Fruit fly (Drosophila melanogaster) whole organism, embryonic: ENCODE results near the gene CG14982.

Experiments
- BEAF-32 ChIP-seq: fragments of 200-800 bp; sonication (Bioruptor generic); optimal IDR thresholded peaks from 3 replicates; lab custom pipeline; 2017; ENCODE audit warnings: missing biosample characterization, missing genetic modification characterization, mild to moderate bottlenecking, moderate library complexity, missing genetic modification reagents
- CG10462 ChIP-seq: fragments of 200-800 bp; sonication (Bioruptor generic); optimal IDR thresholded peaks from 2 replicates; lab custom pipeline; 2016; ENCODE audit warnings: missing biosample characterization, missing genetic modification characterization
- CG12299 ChIP-seq: fragments of 200-800 bp; sonication (Bioruptor generic); optimal IDR thresholded peaks from 2 replicates; lab custom pipeline; 2018; ENCODE audit warnings: missing biosample characterization, mild to moderate bottlenecking, missing genetic modification characterization
- CG14860 ChIP-seq: fragments of 200-800 bp; sonication (Bioruptor generic); IDR thresholded peaks from 3 replicates; pipeline ENCODE4 v1.3.6; 2022; ENCODE audit warnings: missing biosample characterization, missing genetic modification characterization; ENCODE audit not compliant: partially characterized antibody
- CG15269 ChIP-seq: fragments of 200-800 bp; sonication (Bioruptor generic); optimal IDR thresholded peaks from 2 replicates; lab custom pipeline; 2018; ENCODE audit warnings: missing biosample characterization, mild to moderate bottlenecking, missing genetic modification characterization, moderate library complexity
- CG3281 ChIP-seq: fragments of 200-800 bp; sonication (Bioruptor generic); optimal IDR thresholded peaks from 3 replicates; lab custom pipeline; 2017; ENCODE audit warnings: missing biosample characterization, mild to moderate bottlenecking, missing genetic modification characterization
- CG34224 ChIP-seq: fragments of 200-800 bp; sonication (Bioruptor generic); IDR thresholded peaks from 3 replicates; pipeline ENCODE4 v1.3.6; 2022; ENCODE audit warnings: missing biosample characterization, missing genetic modification characterization; ENCODE audit not compliant: partially characterized antibody
- CG4730 ChIP-seq: fragments of 200-800 bp; sonication (Bioruptor generic); IDR thresholded peaks from 2 replicates; pipeline ENCODE4 v1.3.6; 2022; ENCODE audit warnings: missing biosample characterization, missing genetic modification characterization
- CG7786 ChIP-seq: fragments of 200-800 bp; sonication (Bioruptor generic); optimal IDR thresholded peaks from 2 replicates; lab custom pipeline; 2016; ENCODE audit warnings: missing biosample characterization, missing genetic modification characterization
- CG8290 ChIP-seq, 3 experiments: fragments of 200-800 bp; sonication (Bioruptor generic); optimal IDR thresholded peaks; 2 replicates each; lab custom pipeline; 2016 to 2019; ENCODE audit warnings: missing biosample characterization in 3 of 3, missing genetic modification characterization in 3 of 3, mild to moderate bottlenecking in 2 of 3, moderate library complexity in 1 of 3
- CG9215 ChIP-seq: fragments of 200-800 bp; sonication (Bioruptor generic); IDR thresholded peaks from 2 replicates; pipeline ENCODE4 v1.3.6; 2022; ENCODE audit warnings: missing biosample characterization, missing genetic modification characterization
- CG9797 ChIP-seq: fragments of 200-800 bp; sonication (Bioruptor generic); optimal IDR thresholded peaks from 3 replicates; lab custom pipeline; 2018; ENCODE audit warnings: missing biosample characterization, mild to moderate bottlenecking, missing genetic modification characterization
- CG9876 ChIP-seq: fragments of 200-800 bp; sonication (Bioruptor generic); optimal IDR thresholded peaks from 2 replicates; lab custom pipeline; 2016; ENCODE audit warnings: missing biosample characterization, missing genetic modification characterization
- CHES-1-like ChIP-seq: fragments of 200-800 bp; sonication (Bioruptor generic); optimal IDR thresholded peaks from 2 replicates; lab custom pipeline; 2016; ENCODE audit warnings: missing biosample characterization, missing genetic modification characterization
- CrebB ChIP-seq: fragments of 200-800 bp; sonication (Bioruptor generic); optimal IDR thresholded peaks from 3 replicates; lab custom pipeline; 2018; ENCODE audit warnings: missing biosample characterization, mild to moderate bottlenecking, missing genetic modification characterization
- Dbx ChIP-seq: fragments of 200-800 bp; sonication (Bioruptor generic); IDR thresholded peaks from 3 replicates; pipeline ENCODE4 v1.3.6; 2022; ENCODE audit warnings: missing biosample characterization, missing genetic modification characterization
- Dll ChIP-seq: fragments of 200-800 bp; sonication (Bioruptor generic); IDR thresholded peaks from 4 replicates; pipeline ENCODE4 v1.3.6; 2022; ENCODE audit warnings: missing biosample characterization, missing genetic modification characterization; ENCODE audit not compliant: partially characterized antibody
- GATAe ChIP-seq: fragments of 200-800 bp; sonication (Bioruptor generic); conservative IDR thresholded peaks from 2 replicates; pipeline ENCODE4 v1.3.6; 2022; ENCODE audit warnings: missing biosample characterization, missing genetic modification characterization
- HmgZ ChIP-seq: fragments of 200-800 bp; sonication (Bioruptor generic); optimal IDR thresholded peaks from 2 replicates; lab custom pipeline; 2018; ENCODE audit warnings: missing biosample characterization, mild to moderate bottlenecking, missing genetic modification characterization
- Hmr ChIP-seq: fragments of 200-800 bp; sonication (Bioruptor generic); optimal IDR thresholded peaks from 3 replicates; lab custom pipeline; 2017; ENCODE audit warnings: mild to moderate bottlenecking, missing biosample characterization, missing genetic modification reagents, missing genetic modification characterization
- Hr78 ChIP-seq, 2 experiments: fragments of 200-800 bp in 1 of 2; fragments of >200 bp in 1 of 2; sonication (Bioruptor generic) in 1 of 2; optimal IDR thresholded peaks; 2 replicates each; lab custom pipeline; 2017 to 2019; ENCODE audit warnings: missing biosample characterization in 2 of 2, missing genetic modification characterization in 2 of 2, mild to moderate bottlenecking in 1 of 2, moderate library complexity in 1 of 2
- Med ChIP-seq: fragments of 200-800 bp; sonication (Bioruptor generic); peaks from one replicate; lab custom pipeline; 2016; ENCODE audit warnings: missing biosample characterization, missing genetic modification characterization, mild to moderate bottlenecking, inconsistent platforms, moderate library complexity
- PHDP ChIP-seq: fragments of 200-800 bp; sonication (Bioruptor generic); optimal IDR thresholded peaks from 3 replicates; lab custom pipeline; 2018; ENCODE audit warnings: missing biosample characterization, mild to moderate bottlenecking, missing genetic modification characterization, moderate library complexity
- Rfx ChIP-seq: fragments of 200-800 bp; sonication (Bioruptor generic); IDR thresholded peaks from 2 replicates; pipeline ENCODE4 v1.3.6; 2022; ENCODE audit warnings: missing biosample characterization, missing genetic modification characterization
- Xbp1 ChIP-seq: fragments of 200-800 bp; sonication (Bioruptor generic); optimal IDR thresholded peaks from 3 replicates; lab custom pipeline; 2016; ENCODE audit warnings: missing biosample characterization, mild to moderate bottlenecking, missing genetic modification characterization
- az2 ChIP-seq: fragments of 200-800 bp; sonication (Bioruptor generic); optimal IDR thresholded peaks from 3 replicates; lab custom pipeline; 2016; ENCODE audit warnings: missing biosample characterization, missing genetic modification characterization
- bbx ChIP-seq: fragments of 200-800 bp; sonication (Bioruptor generic); IDR thresholded peaks from 2 replicates; pipeline ENCODE4 v1.3.6; 2022; ENCODE audit warnings: missing biosample characterization, missing genetic modification characterization; ENCODE audit not compliant: partially characterized antibody
- br ChIP-seq: fragments of >200 bp; optimal IDR thresholded peaks from 2 replicates; lab custom pipeline; 2017
- cad ChIP-seq: fragments of >200 bp; optimal IDR thresholded peaks from 2 replicates; lab custom pipeline; 2017; ENCODE audit warnings: missing biosample characterization, missing genetic modification characterization
- chinmo ChIP-seq: fragments of 200-800 bp; sonication (Bioruptor generic); IDR thresholded peaks from 4 replicates; pipeline ENCODE4 v1.3.6; 2022; ENCODE audit warnings: missing biosample characterization, missing genetic modification characterization; ENCODE audit not compliant: partially characterized antibody
- crp ChIP-seq, 2 experiments: fragments of 200-800 bp; sonication (Bioruptor generic); optimal IDR thresholded peaks; 2 replicates in 1 of 2; 3 replicates in 1 of 2; lab custom pipeline; 2017; ENCODE audit warnings: missing biosample characterization in 2 of 2, missing genetic modification characterization in 2 of 2, mild to moderate bottlenecking in 1 of 2, moderate library complexity in 1 of 2
- exex ChIP-seq: fragments of 200-800 bp; sonication (Bioruptor generic); optimal IDR thresholded peaks from 4 replicates; lab custom pipeline; 2018; ENCODE audit warnings: missing biosample characterization, mild to moderate bottlenecking, missing genetic modification characterization, moderate library complexity
- fru ChIP-seq: fragments of >200 bp; optimal IDR thresholded peaks from 2 replicates; lab custom pipeline; 2017
- klu ChIP-seq: fragments of 200-800 bp; sonication (Bioruptor generic); IDR thresholded peaks from 2 replicates; pipeline ENCODE4 v1.3.6; 2022; ENCODE audit warnings: missing biosample characterization, missing genetic modification characterization
- nerfin-2 ChIP-seq: fragments of 200-800 bp; sonication (Bioruptor generic); IDR thresholded peaks from 2 replicates; pipeline ENCODE4 v1.3.6; 2022; ENCODE audit warnings: missing biosample characterization, missing genetic modification characterization; ENCODE audit not compliant: partially characterized antibody
- org-1 ChIP-seq: fragments of 200-800 bp; sonication (Bioruptor generic); optimal IDR thresholded peaks from 2 replicates; lab custom pipeline; 2017; ENCODE audit warnings: missing biosample characterization, missing genetic modification characterization
- pan ChIP-seq, 4 experiments: fragments of >200 bp in 3 of 4; fragments of 200-800 bp in 1 of 4; sonication (Bioruptor generic) in 1 of 4; optimal IDR thresholded peaks in 3 of 4; IDR thresholded peaks in 1 of 4; 2 replicates each; pipeline versions ENCODE4 v1.3.6 to Lab custom; 2017 to 2022; ENCODE audit warnings: missing biosample characterization in 2 of 4, missing genetic modification characterization in 2 of 4, mixed read lengths in 1 of 4
- peb ChIP-seq: fragments of 200-800 bp; sonication (Bioruptor generic); IDR thresholded peaks from 2 replicates; pipeline ENCODE4 v1.3.6; 2022; ENCODE audit warnings: missing biosample characterization, missing genetic modification characterization
- phol ChIP-seq: fragments of 200-800 bp; sonication (Bioruptor generic); optimal IDR thresholded peaks from 3 replicates; lab custom pipeline; 2018; ENCODE audit warnings: missing biosample characterization, mild to moderate bottlenecking, missing genetic modification characterization, moderate library complexity
- pros ChIP-seq: fragments of 200-800 bp; sonication (Bioruptor generic); optimal IDR thresholded peaks from 3 replicates; lab custom pipeline; 2019; ENCODE audit warnings: missing biosample characterization, mild to moderate bottlenecking, missing genetic modification characterization, moderate library complexity
- row ChIP-seq: fragments of 200-800 bp; sonication (Bioruptor generic); IDR thresholded peaks from 3 replicates; pipeline ENCODE4 v1.3.6; 2022; ENCODE audit warnings: missing biosample characterization, missing genetic modification characterization
- salm ChIP-seq: fragments of 200-800 bp; sonication (Bioruptor generic); optimal IDR thresholded peaks from 2 replicates; lab custom pipeline; 2018; ENCODE audit warnings: missing biosample characterization, mild to moderate bottlenecking, missing genetic modification characterization
- seq ChIP-seq: fragments of 200-800 bp; sonication (Bioruptor generic); IDR thresholded peaks from 2 replicates; pipeline ENCODE4 v1.3.6; 2022; ENCODE audit warnings: missing biosample characterization, missing genetic modification characterization
- sna ChIP-seq: fragments of 200-800 bp; sonication (Bioruptor generic); IDR thresholded peaks from 2 replicates; pipeline ENCODE4 v1.3.6; 2022; ENCODE audit warnings: missing biosample characterization, missing genetic modification characterization; ENCODE audit not compliant: partially characterized antibody
- sug ChIP-seq: fragments of 200-800 bp; optimal IDR thresholded peaks from 2 replicates; lab custom pipeline; 2019; ENCODE audit warnings: missing biosample characterization, mild to moderate bottlenecking, missing genetic modification characterization, moderate library complexity
- wdn ChIP-seq: fragments of 200-800 bp; sonication (Bioruptor generic); IDR thresholded peaks from 2 replicates; pipeline ENCODE4 v1.3.6; 2022; ENCODE audit warnings: missing biosample characterization, missing genetic modification characterization
- zfh1 ChIP-seq: fragments of 200-800 bp; sonication (Bioruptor generic); IDR thresholded peaks from 3 replicates; pipeline ENCODE4 v1.3.6; 2022; ENCODE audit warnings: missing biosample characterization, missing genetic modification characterization

Gene CG14982

DNA sequence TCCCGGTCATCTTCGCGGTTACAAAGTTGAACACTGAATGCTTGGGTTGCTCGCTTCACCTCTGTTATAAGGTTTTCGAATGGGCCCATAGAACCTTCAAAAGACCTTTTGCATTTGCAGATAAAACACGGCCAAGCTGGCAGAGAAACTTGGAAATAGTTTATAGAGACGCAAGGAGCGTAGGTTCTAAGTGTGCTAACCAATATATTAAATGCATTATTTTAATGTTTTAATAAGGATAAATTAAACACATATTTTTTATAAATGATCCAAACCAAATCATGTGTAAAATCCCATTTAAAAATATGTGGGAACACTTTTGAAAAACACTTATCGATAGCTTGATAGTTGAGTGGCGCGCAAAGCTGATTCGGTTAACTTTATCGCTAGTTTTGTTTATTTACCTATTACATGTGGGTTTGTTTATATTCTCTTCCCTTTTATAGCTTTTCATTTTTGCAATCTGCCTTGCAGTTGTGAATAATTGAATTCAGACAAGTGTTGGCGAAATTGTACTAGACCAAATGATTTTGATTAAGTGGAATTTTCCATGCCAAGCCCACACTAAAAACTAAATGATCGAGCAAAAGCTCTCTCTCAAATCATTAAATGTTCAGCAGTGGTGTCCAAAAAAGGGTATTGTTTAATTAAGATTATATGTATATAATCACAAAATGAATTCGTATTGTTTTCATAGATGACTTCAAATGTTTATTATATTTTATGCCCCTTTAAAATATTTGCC is 2.3 kb upstream of the CG14982 start, which contains the start of gene CG12766 (continued):
- TF ChIP-seq CG12299 (tag; lab: Kevin White, UChicago) (no peak), Dll (peak; percentile 61; the same call in 3 of the 4 replicates), pros (GFP tag; lab: Kevin White, UChicago) (no peak), CG15269 (tag; lab: Kevin White, UChicago) (peak; percentile 36), fru (lab: Kevin White, UChicago) (no peak), CG4730 (GFP tag; lab: Robert Waterston, UW) (no peak), CG34224 (GFP tag; lab: Robert Waterston, UW) (peak; percentile 75), CG14860 (GFP tag; lab: Robert Waterston, UW) (0 out of 3 replicates have a peak, but pooled peaks have one; percentile 35), Med (GFP tag; lab: Kevin White, UChicago) (peak; percentile 22), CHES-1-like (no peak), phol (tag; lab: Kevin White, UChicago) (no peak), PHDP (tag; lab: Kevin White, UChicago) (peak; percentile 22), exex (tag; lab: Kevin White, UChicago) (peak; percentile 71), HmgZ (tag; lab: Kevin White, UChicago) (peak; percentile 15), wdn (GFP tag; lab: Robert Waterston, UW) (no peak), Rfx (GFP tag; lab: Robert Waterston, UW) (peak; percentile 53; the same call in 1 of the 2 replicates), row (GFP tag; lab: Robert Waterston, UW) (peak; percentile 58; the same call in 2 of the 3 replicates), peb (peak; percentile 29; the same call in 1 of the 2 replicates), CG9876 (no peak), seq (no peak), CG7786 (GFP tag; lab: Kevin White, UChicago) (no peak), CG9215 (GFP tag; lab: Robert Waterston, UW) (no peak), Dbx (GFP tag; lab: Robert Waterston, UW) (no peak), Hmr (GFP tag; lab: Kevin White, UChicago) (peak; percentile 5), nerfin-2 (peak; percentile 66; the same call in 1 of the 2 replicates), br (lab: Kevin White, UChicago) (no peak), zfh1 (0 out of 3 replicates have a peak, but pooled peaks have one; percentile 26), bbx (GFP tag; lab: Robert Waterston, UW) (peak; percentile 70), Hr78 (GFP tag; optimal IDR thresholded peaks at IDR 0.05; lab: Kevin White, UChicago) (no peak), BEAF-32 (GFP tag; lab: Kevin White, UChicago) (peak; percentile 4), sna (peak; percentile 62), CG3281 (peak; percentile 0), cad (GFP tag; lab: Kevin White, UChicago) (no peak), sug (tag; lab: Kevin White, UChicago) (peak; percentile 28), salm (tag; lab: Kevin White, UChicago) (no peak), CrebB (no peak), chinmo (peak; percentile 74; the same call in 2 of the 4 replicates), CG10462 (GFP tag; lab: Kevin White, UChicago) (no peak), Xbp1 (GFP tag; lab: Kevin White, UChicago) (no peak), az2 (no peak), klu (GFP tag; lab: Robert Waterston, UW) (no peak), GATAe (GFP tag; lab: Robert Waterston, UW) (no peak), pan (optimal IDR thresholded peaks at IDR 0.05; lab: Kevin White, UChicago) (no peak), pan (GFP tag; optimal IDR thresholded peaks at IDR 0.05 in 1 of 2, IDR thresholded peaks at IDR 0.05 in 1 of 2) (peak in 1 of 2 experiments; percentile 24), crp (GFP tag; optimal IDR thresholded peaks at IDR 0.05; lab: Kevin White, UChicago) (no peak), org-1 (no peak), CG9797 (GFP tag; lab: Kevin White, UChicago) (no peak), CG8290 (GFP tag; optimal IDR thresholded peaks at IDR 0.05; lab: Kevin White, UChicago) (no peak), CG8290 (tag; optimal IDR thresholded peaks at IDR 0.05; lab: Kevin White, UChicago) (peak in 1 of 2 experiments; percentile 33)
